Worm (Caenorhabditis elegans): Measurements from ENCODE around the gene lron-14.

- TF ChIP-seq him-1 (tag; optimal IDR thresholded peaks at IDR 0.05) (no peak), W03F9.2 (tag; optimal IDR thresholded peaks at IDR 0.05) (no peak), dao-5 (tag; optimal IDR thresholded peaks at IDR 0.05) (no peak)
These were observed at the start of gene lron-14 for ce11 chrIV:9566505-9566904.

All from whole organism, L4/young adult.